Worm (Caenorhabditis elegans): ENCODE data around the gene F35A5.5.

- TF ChIP-seq blmp-1 (tag; optimal IDR thresholded peaks at IDR 0.05; ENCODE audit: insufficient read depth) (no peak), ceh-82 (tag; optimal IDR thresholded peaks at IDR 0.05) (no peak), mdl-1 (tag; optimal IDR thresholded peaks at IDR 0.05) (no peak), unc-39 (tag; optimal IDR thresholded peaks at IDR 0.05) (no peak), lin-39 (tag; optimal IDR thresholded peaks at IDR 0.05) (no peak), dmd-4 (tag; optimal IDR thresholded peaks at IDR 0.05) (no peak), ama-1 (optimal IDR thresholded peaks at IDR 0.05) (no peak), nhr-10 (tag; optimal IDR thresholded peaks at IDR 0.05) (no peak)
Observed at ce11 chrX:3783659-3784058, 11.9 kb downstream of the F35A5.5 start.
